Fruit fly (Drosophila melanogaster): ENCODE results near the gene Zw10.

Gene Zw10

dm6 chrX:2619651-2620050 lies 15.7 kb downstream of the Zw10 start, which contains the start of the genes Tsp3A and Seipin (continued):
- TF ChIP-seq HLHmδ (GFP tag; optimal IDR thresholded peaks at IDR 0.05) (no peak), hb (GFP tag; IDR thresholded peaks at IDR 0.05; ENCODE audit: partially characterized antibody) (no peak; the same call in 2 of the 3 replicates), tap (tag; optimal IDR thresholded peaks at IDR 0.05) (no peak), CG6175 (GFP tag; IDR thresholded peaks at IDR 0.05) (peak; percentile 80; the same call in 2 of the 3 replicates), CG32772 (GFP tag; IDR thresholded peaks at IDR 0.05) (peak; percentile 85), Hr51 (GFP tag; optimal IDR thresholded peaks at IDR 0.05) (peak; percentile 68 to 83), CG34376 (GFP tag; optimal IDR thresholded peaks at IDR 0.05) (peak; percentile 98), chn (GFP tag; optimal IDR thresholded peaks at IDR 0.05) (peak; percentile 62), tll (GFP tag; optimal IDR thresholded peaks at IDR 0.05) (no peak), CG6791 (GFP tag; IDR thresholded peaks at IDR 0.05; ENCODE audit: partially characterized antibody) (peak; percentile 58; the same call in 2 of the 3 replicates), Hmx (GFP tag; optimal IDR thresholded peaks at IDR 0.05) (no peak), salm (tag; optimal IDR thresholded peaks at IDR 0.05) (peak; percentile 73), CG11723 (GFP tag; optimal IDR thresholded peaks at IDR 0.05) (no peak), CG9797 (GFP tag; optimal IDR thresholded peaks at IDR 0.05) (peak; percentile 10), jumu (GFP tag; optimal IDR thresholded peaks at IDR 0.05) (peak; percentile 60), emc (GFP tag; optimal IDR thresholded peaks at IDR 0.05) (peak; percentile 75), CG13894 (tag; optimal IDR thresholded peaks at IDR 0.05) (peak; percentile 81), CG18476 (GFP tag; optimal IDR thresholded peaks at IDR 0.05) (peak; percentile 56), Eip74EF (GFP tag; optimal IDR thresholded peaks at IDR 0.05) (peak in 1 of 2 experiments; percentile 70), CTCF (GFP tag; optimal IDR thresholded peaks at IDR 0.05) (peak; percentile 39), zfh2 (GFP tag; optimal IDR thresholded peaks at IDR 0.05) (peak; percentile 85), ara (GFP tag; IDR thresholded peaks at IDR 0.05) (peak; percentile 76), CG32767 (GFP tag; IDR thresholded peaks at IDR 0.05) (peak; percentile 78), Ptx1 (GFP tag; IDR thresholded peaks at IDR 0.05) (peak; percentile 87), Rfx (GFP tag; IDR thresholded peaks at IDR 0.05) (peak; percentile 96), bsh (GFP tag; optimal IDR thresholded peaks at IDR 0.05) (peak; percentile 68 to 78), pzg (GFP tag; optimal IDR thresholded peaks at IDR 0.05) (peak; percentile 48), odd (GFP tag; optimal IDR thresholded peaks at IDR 0.05) (no peak), gt (GFP tag; IDR thresholded peaks at IDR 0.05) (peak; percentile 53; the same call in 1 of the 2 replicates), eyg (GFP tag; optimal IDR thresholded peaks at IDR 0.05) (peak; percentile 86), CG6254 (GFP tag; optimal IDR thresholded peaks at IDR 0.05) (no peak), CG11085 (GFP tag; IDR thresholded peaks at IDR 0.05) (peak; percentile 62; the same call in 1 of the 2 replicates), CG17568 (GFP tag; optimal IDR thresholded peaks at IDR 0.05) (no peak), CG10543 (GFP tag; optimal IDR thresholded peaks at IDR 0.05) (peak; percentile 70), CG2120 (GFP tag; optimal IDR thresholded peaks at IDR 0.05) (peak; percentile 94), CG13123 (GFP tag; optimal IDR thresholded peaks at IDR 0.05) (peak; percentile 33), cato (GFP tag; optimal IDR thresholded peaks at IDR 0.05; ENCODE audit: borderline replicate concordance) (peak; percentile 56), CG4617 (GFP tag; optimal IDR thresholded peaks at IDR 0.05; ENCODE audit: borderline replicate concordance) (peak; percentile 73), CG18619 (GFP tag; optimal IDR thresholded peaks at IDR 0.05) (peak; percentile 75), seq (GFP tag; IDR thresholded peaks at IDR 0.05) (peak; percentile 84), Doc2 (GFP tag; IDR thresholded peaks at IDR 0.05) (no peak), Optix (GFP tag; IDR thresholded peaks at IDR 0.05) (peak; percentile 82), ab (GFP tag; optimal IDR thresholded peaks at IDR 0.05) (no peak), dm (GFP tag; optimal IDR thresholded peaks at IDR 0.05) (peak; percentile 73), CG11093 (GFP tag; IDR thresholded peaks at IDR 0.05) (peak; percentile 67; the same call in 1 of the 3 replicates), lab (GFP tag; optimal IDR thresholded peaks at IDR 0.05) (peak; percentile 97), peb (GFP tag; IDR thresholded peaks at IDR 0.05) (peak; percentile 59; the same call in 1 of the 2 replicates), ase (GFP tag; IDR thresholded peaks at IDR 0.05) (peak; percentile 88), CG34422 (GFP tag; IDR thresholded peaks at IDR 0.05) (peak; percentile 94), CG15514 (GFP tag; optimal IDR thresholded peaks at IDR 0.05) (peak; percentile 87)
